Fruit fly (Drosophila melanogaster) whole organism, prepupa: ENCODE results near the gene CG31381.
A peak's percentile ranks its signal among the peaks of the same experiment; 100 is the strongest.

Source experiments
- Blimp-1 ChIP-seq: fragments of 200-800 bp; sonication (Bioruptor generic); optimal IDR thresholded peaks from 3 replicates; lab custom pipeline; 2017; ENCODE audit warnings: missing biosample characterization, missing genetic modification characterization, mild to moderate bottlenecking, moderate library complexity, missing genetic modification reagents
- CG10669 ChIP-seq: fragments of 200-800 bp; sonication (Bioruptor generic); optimal IDR thresholded peaks from 3 replicates; lab custom pipeline; 2018; ENCODE audit warnings: missing biosample characterization, mild to moderate bottlenecking, missing genetic modification characterization, moderate library complexity
- CG11294 ChIP-seq: fragments of 200-800 bp; sonication (Bioruptor generic); IDR thresholded peaks from 2 replicates; pipeline ENCODE4 v1.3.6; 2022; ENCODE audit warnings: missing biosample characterization, missing genetic modification characterization
- CG11762 ChIP-seq: fragments of 200-800 bp; sonication (Bioruptor generic); optimal IDR thresholded peaks from 3 replicates; lab custom pipeline; 2016; ENCODE audit warnings: missing biosample characterization, missing genetic modification characterization; ENCODE audit not compliant: insufficient read depth
- CG11902 ChIP-seq: fragments of 200-800 bp; sonication (Bioruptor generic); optimal IDR thresholded peaks from 3 replicates; lab custom pipeline; 2016; ENCODE audit warnings: missing biosample characterization, missing genetic modification characterization
- CG15336 ChIP-seq: fragments of 200-800 bp; sonication (Bioruptor generic); IDR thresholded peaks from 2 replicates; pipeline ENCODE4 v1.3.6; 2022; ENCODE audit warnings: missing biosample characterization, missing genetic modification characterization
- CG16779 ChIP-seq: fragments of 200-800 bp; sonication (Bioruptor generic); optimal IDR thresholded peaks from 3 replicates; lab custom pipeline; 2017; ENCODE audit warnings: missing biosample characterization, mild to moderate bottlenecking, missing genetic modification characterization
- CG31627 ChIP-seq: fragments of 200-800 bp; sonication (Bioruptor generic); optimal IDR thresholded peaks from 3 replicates; lab custom pipeline; 2016; ENCODE audit warnings: missing biosample characterization, missing genetic modification characterization
- CG32006 ChIP-seq: fragments of 200-800 bp; sonication (Bioruptor generic); optimal IDR thresholded peaks from 3 replicates; lab custom pipeline; 2017; ENCODE audit warnings: missing biosample characterization, mild to moderate bottlenecking, missing genetic modification characterization
- CG3919 ChIP-seq: fragments of 200-800 bp; sonication (Bioruptor generic); optimal IDR thresholded peaks from 3 replicates; lab custom pipeline; 2016; ENCODE audit warnings: missing biosample characterization, missing genetic modification characterization
- CG4318 ChIP-seq: fragments of 200-800 bp; sonication (Bioruptor generic); optimal IDR thresholded peaks from 3 replicates; lab custom pipeline; 2017; ENCODE audit warnings: missing biosample characterization, mild to moderate bottlenecking, missing genetic modification characterization
- CG6163 ChIP-seq: fragments of 200-800 bp; sonication (Bioruptor generic); IDR thresholded peaks from 3 replicates; pipeline ENCODE4 v1.3.6; 2022; ENCODE audit warnings: missing biosample characterization, missing genetic modification characterization
- CG6276 ChIP-seq: fragments of 200-800 bp; sonication (Bioruptor generic); optimal IDR thresholded peaks from 2 replicates; lab custom pipeline; 2017; ENCODE audit warnings: missing biosample characterization, mild to moderate bottlenecking, missing genetic modification characterization
- CG6792 ChIP-seq: fragments of 200-800 bp; sonication (Bioruptor generic); optimal IDR thresholded peaks from 3 replicates; lab custom pipeline; 2016; ENCODE audit warnings: missing biosample characterization, missing genetic modification characterization
- CG6808 ChIP-seq: fragments of 200-800 bp; sonication (Bioruptor generic); optimal IDR thresholded peaks from 3 replicates; lab custom pipeline; 2017; ENCODE audit warnings: missing biosample characterization, missing genetic modification characterization, mild to moderate bottlenecking, moderate library complexity, missing genetic modification reagents
- CG6854 ChIP-seq: fragments of 200-800 bp; sonication (Bioruptor generic); optimal IDR thresholded peaks from 2 replicates; lab custom pipeline; 2017; ENCODE audit warnings: missing biosample characterization, mild to moderate bottlenecking, missing genetic modification characterization
- CG7368 ChIP-seq: fragments of 200-800 bp; sonication (Bioruptor generic); optimal IDR thresholded peaks from 3 replicates; lab custom pipeline; 2016; ENCODE audit warnings: missing biosample characterization, missing genetic modification characterization
- CG8119 ChIP-seq: fragments of 200-800 bp; sonication (Bioruptor generic); IDR thresholded peaks from 3 replicates; pipeline ENCODE4 v1.3.6; 2022; ENCODE audit warnings: missing biosample characterization, missing genetic modification characterization
- CG8319 ChIP-seq: fragments of 200-800 bp; sonication (Bioruptor generic); optimal IDR thresholded peaks from 3 replicates; lab custom pipeline; 2016; ENCODE audit warnings: missing biosample characterization, missing genetic modification characterization
- CG9139 ChIP-seq: fragments of 200-800 bp; sonication (Bioruptor generic); optimal IDR thresholded peaks from 3 replicates; lab custom pipeline; 2017; ENCODE audit warnings: missing biosample characterization, mild to moderate bottlenecking, missing genetic modification characterization
- Eip78C ChIP-seq: fragments of 200-800 bp; sonication (Bioruptor generic); peaks from one replicate; lab custom pipeline; 2016; ENCODE audit warnings: missing biosample characterization, missing genetic modification characterization
- Ets21C ChIP-seq: fragments of 200-800 bp; sonication (Bioruptor generic); optimal IDR thresholded peaks from 3 replicates; lab custom pipeline; 2016; ENCODE audit warnings: missing biosample characterization, missing genetic modification characterization
- Gug ChIP-seq: fragments of 200-800 bp; sonication (Bioruptor generic); IDR thresholded peaks from 2 replicates; pipeline ENCODE4 v1.3.6; 2022; ENCODE audit warnings: missing biosample characterization, missing genetic modification characterization
- Hr39 ChIP-seq: fragments of 200-800 bp; sonication (Bioruptor generic); optimal IDR thresholded peaks from 2 replicates; lab custom pipeline; 2016; ENCODE audit warnings: missing biosample characterization, missing genetic modification characterization
- Hr4 ChIP-seq: fragments of 200-800 bp; sonication (Bioruptor generic); optimal IDR thresholded peaks from 3 replicates; lab custom pipeline; 2016; ENCODE audit warnings: missing biosample characterization, missing genetic modification characterization
- Lpt ChIP-seq: fragments of 200-800 bp; sonication (Bioruptor generic); optimal IDR thresholded peaks from 3 replicates; lab custom pipeline; 2016; ENCODE audit warnings: missing biosample characterization, missing genetic modification characterization
- OdsH ChIP-seq: fragments of 200-800 bp; sonication (Bioruptor generic); optimal IDR thresholded peaks from 3 replicates; lab custom pipeline; 2016; ENCODE audit warnings: missing biosample characterization, missing genetic modification characterization
- Smox ChIP-seq: fragments of 200-800 bp; sonication (Bioruptor generic); optimal IDR thresholded peaks from 3 replicates; lab custom pipeline; 2016; ENCODE audit warnings: missing biosample characterization, missing genetic modification characterization
- Sox102F ChIP-seq: fragments of 200-800 bp; sonication (Bioruptor generic); optimal IDR thresholded peaks from 2 replicates; lab custom pipeline; 2016; ENCODE audit warnings: missing biosample characterization, mild to moderate bottlenecking, missing genetic modification characterization
- Sox15 ChIP-seq: fragments of 200-800 bp; sonication (Bioruptor generic); optimal IDR thresholded peaks from 3 replicates; lab custom pipeline; 2016; ENCODE audit warnings: missing biosample characterization, missing genetic modification characterization
- achi ChIP-seq: fragments of 200-800 bp; sonication (Bioruptor generic); optimal IDR thresholded peaks from 3 replicates; lab custom pipeline; 2016; ENCODE audit warnings: missing biosample characterization, missing genetic modification characterization
- dac ChIP-seq: fragments of 200-800 bp; sonication (Bioruptor generic); optimal IDR thresholded peaks from 2 replicates; lab custom pipeline; 2017; ENCODE audit warnings: missing biosample characterization, mild to moderate bottlenecking, missing genetic modification characterization
- eg ChIP-seq: fragments of 200-800 bp; sonication (Bioruptor generic); IDR thresholded peaks from 3 replicates; pipeline ENCODE4 v1.3.6; 2022; ENCODE audit warnings: missing biosample characterization, missing genetic modification characterization
- esn ChIP-seq: fragments of 200-800 bp; sonication (Bioruptor generic); optimal IDR thresholded peaks from 2 replicates; lab custom pipeline; 2016; ENCODE audit warnings: missing biosample characterization, mild to moderate bottlenecking, missing genetic modification characterization, moderate library complexity
- fd59A ChIP-seq: fragments of 200-800 bp; sonication (Bioruptor generic); optimal IDR thresholded peaks from 2 replicates; lab custom pipeline; 2017; ENCODE audit warnings: missing biosample characterization, mild to moderate bottlenecking, missing genetic modification characterization, missing genetic modification reagents
- fd85E ChIP-seq: fragments of 200-800 bp; sonication (Bioruptor generic); optimal IDR thresholded peaks from 3 replicates; lab custom pipeline; 2016; ENCODE audit warnings: missing biosample characterization, missing genetic modification characterization
- fkh ChIP-seq: fragments of 200-800 bp; sonication (Bioruptor generic); optimal IDR thresholded peaks from 3 replicates; lab custom pipeline; 2017; ENCODE audit warnings: missing biosample characterization, mild to moderate bottlenecking, missing genetic modification characterization, moderate library complexity
- lz ChIP-seq: fragments of 200-800 bp; sonication (Bioruptor generic); optimal IDR thresholded peaks from 3 replicates; lab custom pipeline; 2016; ENCODE audit warnings: missing biosample characterization, missing genetic modification characterization
- pdm3 ChIP-seq: fragments of 200-800 bp; sonication (Bioruptor generic); optimal IDR thresholded peaks from 3 replicates; lab custom pipeline; 2016; ENCODE audit warnings: missing biosample characterization, missing genetic modification characterization
- spab ChIP-seq: fragments of 200-800 bp; sonication (Bioruptor generic); optimal IDR thresholded peaks from 2 replicates; lab custom pipeline; 2017; ENCODE audit warnings: missing biosample characterization, mild to moderate bottlenecking, missing genetic modification characterization, missing genetic modification reagents
- svp ChIP-seq: fragments of 200-800 bp; sonication (Bioruptor generic); peaks from one replicate; lab custom pipeline; 2016; ENCODE audit warnings: missing biosample characterization, missing genetic modification characterization
- vri ChIP-seq: fragments of 200-800 bp; sonication (Bioruptor generic); optimal IDR thresholded peaks from 3 replicates; lab custom pipeline; 2016; ENCODE audit warnings: missing biosample characterization, mild to moderate bottlenecking, missing genetic modification characterization

The CG31381 gene

DNA sequence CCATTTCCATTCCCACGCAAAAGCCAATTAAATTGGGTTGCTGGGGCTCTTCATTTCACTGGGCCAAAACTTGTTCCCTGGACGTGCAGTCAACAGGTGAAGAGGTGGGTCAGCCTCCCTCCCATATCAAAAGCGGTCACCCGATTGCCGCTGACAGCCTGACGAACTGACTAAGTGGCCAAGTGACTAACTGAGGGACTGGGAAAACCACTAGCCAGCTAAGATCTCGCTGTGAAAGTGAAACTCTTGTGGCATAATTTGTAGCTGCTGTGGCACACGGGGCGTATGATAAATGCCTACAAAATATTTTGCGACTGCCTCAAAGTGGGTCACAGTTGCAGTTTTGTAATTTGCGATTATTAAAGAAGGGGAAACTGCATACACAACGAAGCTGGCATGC lies 11.6 kb downstream of the CG31381 start:
- peak; percentile 51 for TF ChIP-seq Blimp-1 (GFP tag; lab: Kevin White, UChicago)
- no peak for TF ChIP-seq svp (GFP tag; lab: Kevin White, UChicago)

DNA sequence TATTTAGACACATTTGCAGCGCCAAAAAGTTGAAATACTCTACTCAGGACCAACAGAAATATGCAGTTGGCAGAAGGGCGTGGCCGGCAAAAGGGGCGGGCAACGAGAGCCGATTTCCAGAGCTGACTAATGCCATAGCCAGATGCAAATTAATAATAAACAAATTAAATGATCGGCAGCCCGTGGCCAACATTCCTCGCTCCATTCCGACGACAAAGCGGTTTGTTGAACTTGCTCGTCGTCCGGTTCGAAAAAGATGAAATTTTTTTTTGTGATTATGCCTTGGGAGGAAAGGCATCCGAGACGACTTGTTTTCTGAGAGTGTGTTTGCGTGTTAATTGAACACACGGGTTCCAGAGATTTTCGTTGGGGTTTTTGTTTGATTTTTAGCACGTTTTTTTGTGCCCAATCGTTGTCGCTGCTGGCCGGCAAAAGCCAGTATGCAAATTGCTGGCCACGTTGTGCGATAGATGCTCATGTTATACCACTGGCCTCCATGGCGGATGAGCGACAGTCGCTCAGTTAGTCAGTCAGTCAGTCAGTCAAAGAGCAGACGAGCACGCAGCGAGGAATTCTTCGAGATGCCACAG lies 12.6 kb downstream of the CG31381 start:
- TF ChIP-seq CG11294 (GFP tag; lab: Robert Waterston, UW) (no peak), CG3919 (GFP tag; lab: Kevin White, UChicago) (no peak), Hr4 (GFP tag; lab: Kevin White, UChicago) (no peak), esn (GFP tag; lab: Kevin White, UChicago) (no peak), Eip78C (peak; percentile 41), CG11902 (GFP tag; lab: Kevin White, UChicago) (no peak), CG9139 (GFP tag; lab: Kevin White, UChicago) (no peak), fkh (GFP tag; lab: Kevin White, UChicago) (peak; percentile 30), eg (GFP tag; lab: Robert Waterston, UW) (no peak), CG6854 (GFP tag; lab: Kevin White, UChicago) (peak; percentile 25), Gug (GFP tag; lab: Robert Waterston, UW) (no peak), CG8319 (no peak)

DNA sequence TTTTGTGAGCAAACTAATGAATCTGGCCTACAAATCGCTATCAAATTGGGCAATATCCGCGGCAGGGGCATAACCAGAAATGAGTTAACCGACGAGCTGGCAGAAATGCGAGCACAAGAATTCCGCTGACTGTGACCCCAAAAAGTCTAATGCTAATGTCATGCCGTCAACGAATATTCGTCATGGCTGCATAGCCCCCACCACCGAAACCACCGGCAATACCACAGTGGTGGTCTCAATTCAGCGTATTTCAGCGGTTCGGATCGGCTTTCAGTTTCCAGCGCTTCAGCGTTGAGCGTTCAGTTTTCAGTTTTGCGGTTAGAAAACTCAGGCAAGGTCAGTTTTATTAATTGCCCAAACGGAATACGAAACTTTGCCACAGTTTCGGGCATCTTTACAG lies 13.4 kb downstream of the CG31381 start:
- TF ChIP-seq CG6792 (no peak), OdsH (GFP tag; lab: Kevin White, UChicago) (no peak), Ets21C (no peak), Sox15 (no peak), fd59A (GFP tag; lab: Kevin White, UChicago) (no peak), Lpt (GFP tag; lab: Kevin White, UChicago) (no peak)
- TF ChIP-seq, all 60 proteins: peak for 0

DNA sequence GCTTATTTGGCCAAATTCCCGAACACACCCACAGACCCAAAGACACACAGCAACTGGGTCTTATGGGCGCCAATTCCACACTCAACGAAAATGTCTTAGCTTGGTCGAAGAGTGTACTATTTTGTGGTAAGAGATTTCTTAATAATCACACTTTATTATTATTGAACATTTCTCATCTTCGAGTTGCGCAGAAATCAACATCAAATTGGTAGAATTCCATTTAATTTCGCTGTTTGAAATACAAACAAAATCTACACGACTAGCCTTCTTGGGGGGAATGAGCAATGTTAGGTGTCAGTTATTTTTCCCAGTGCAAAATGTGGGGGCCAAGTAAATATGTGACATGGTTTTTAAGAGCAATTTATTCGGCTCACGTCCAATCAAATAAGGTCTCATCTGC lies 14.1 kb downstream of the CG31381 start:
- TF ChIP-seq CG6792 (peak; percentile 14), CG6163 (0 out of 3 replicates have a peak, but pooled peaks have one; percentile 16), CG6808 (GFP tag; lab: Kevin White, UChicago) (no peak), dac (GFP tag; lab: Kevin White, UChicago) (peak; percentile 37), CG3919 (GFP tag; lab: Kevin White, UChicago) (no peak), Eip78C (peak; percentile 69), Sox102F (GFP tag; lab: Kevin White, UChicago) (no peak), CG15336 (GFP tag; lab: Robert Waterston, UW) (peak; percentile 67), CG7368 (no peak), CG6276 (peak; percentile 38), CG8119 (peak; percentile 55; the same call in 2 of the 3 replicates), lz (GFP tag; lab: Kevin White, UChicago) (peak; percentile 5), CG11762 (GFP tag; lab: Kevin White, UChicago) (no peak), vri (GFP tag; lab: Kevin White, UChicago) (no peak), CG16779 (tag; lab: Kevin White, UChicago) (no peak), Smox (GFP tag; lab: Kevin White, UChicago) (no peak), CG10669 (GFP tag; lab: Kevin White, UChicago) (no peak), Hr4 (GFP tag; lab: Kevin White, UChicago) (peak; percentile 59), Sox15 (no peak), OdsH (GFP tag; lab: Kevin White, UChicago) (peak; percentile 35), Gug (GFP tag; lab: Robert Waterston, UW) (no peak), Hr39 (GFP tag; lab: Kevin White, UChicago) (peak; percentile 6), CG6854 (GFP tag; lab: Kevin White, UChicago) (no peak), CG31627 (no peak), achi (peak; percentile 5), pdm3 (GFP tag; lab: Kevin White, UChicago) (peak; percentile 38), Blimp-1 (GFP tag; lab: Kevin White, UChicago) (no peak), CG4318 (GFP tag; lab: Kevin White, UChicago) (peak; percentile 47), CG32006 (GFP tag; lab: Kevin White, UChicago) (peak; percentile 71), fd85E (GFP tag; lab: Kevin White, UChicago) (no peak), spab (no peak), eg (GFP tag; lab: Robert Waterston, UW) (peak; percentile 29; the same call in 1 of the 3 replicates), svp (GFP tag; lab: Kevin White, UChicago) (peak; percentile 37)
